Worm (Caenorhabditis elegans) whole organism, early embryonic: ENCODE results near the gene atg-2.

ENCODE experiments used
- F13C5.2 ChIP-seq: sonication (generic microtip); optimal IDR thresholded peaks from 2 replicates; lab custom pipeline; 2017; ENCODE audit warnings: mild to moderate bottlenecking, missing genetic modification characterization, inconsistent platforms, missing compliant biosample characterization
- ama-1 ChIP-seq: fragments of 150-350 bp; optimal IDR thresholded peaks from 2 replicates; lab custom pipeline; 2014
- ceh-13 ChIP-seq: fragments of 200-800 bp; sonication (Bioruptor generic); optimal IDR thresholded peaks from 2 replicates; lab custom pipeline; 2018; ENCODE audit warnings: mild to moderate bottlenecking, missing genetic modification characterization, missing compliant biosample characterization
- ets-7 ChIP-seq: sonication (generic microtip); optimal IDR thresholded peaks from 2 replicates; lab custom pipeline; 2016; ENCODE audit warnings: missing genotype, missing genetic modification characterization, missing compliant biosample characterization
- flt-1 ChIP-seq: fragments of 200-800 bp; sonication (Bioruptor generic); IDR thresholded peaks from 2 replicates; pipeline ENCODE4 v1.3.6; 2022; ENCODE audit warnings: missing genetic modification characterization, missing compliant biosample characterization
- sea-1 ChIP-seq: fragments of 200-800 bp; sonication (Bioruptor generic); conservative IDR thresholded peaks from 2 replicates; pipeline ENCODE4 v1.3.6; 2022; ENCODE audit warnings: missing genetic modification characterization, missing compliant biosample characterization

DNA sequence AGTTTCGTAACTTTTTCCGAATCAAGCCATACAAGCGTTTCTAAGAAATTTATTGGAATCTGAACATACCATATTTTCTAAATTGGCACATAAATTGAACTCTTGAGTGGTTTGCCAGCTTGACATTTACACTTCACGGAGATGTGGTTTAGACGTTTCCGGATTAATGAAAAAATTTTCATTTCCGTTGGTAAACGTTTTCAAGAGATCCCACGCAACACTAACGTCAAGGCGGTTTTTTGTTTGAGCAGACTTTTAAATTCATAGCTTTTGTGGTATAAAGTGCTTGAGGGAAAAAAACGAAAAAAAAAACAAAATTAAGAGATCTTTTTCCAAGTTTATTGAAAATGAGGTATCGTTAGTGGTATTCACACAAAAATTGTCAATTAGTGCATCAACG, 28.6 kb downstream of the atg-2 start, which contains the start of gene F41B4.2:
- TF ChIP-seq sea-1 (GFP tag; lab: Robert Waterston, UW) = no peak
- no peak for TF ChIP-seq flt-1 (GFP tag; lab: Robert Waterston, UW)
- no peak for TF ChIP-seq ets-7 (tag; lab: Kevin White, UChicago)
- TF ChIP-seq ama-1 (lab: Kevin White, UChicago) = no peak
- TF ChIP-seq F13C5.2 (tag; lab: Kevin White, UChicago) = no peak
- TF ChIP-seq ceh-13 = no peak
